Worm (Caenorhabditis elegans): ENCODE results near the gene C08B6.6.

The C08B6.6 gene

DNA sequence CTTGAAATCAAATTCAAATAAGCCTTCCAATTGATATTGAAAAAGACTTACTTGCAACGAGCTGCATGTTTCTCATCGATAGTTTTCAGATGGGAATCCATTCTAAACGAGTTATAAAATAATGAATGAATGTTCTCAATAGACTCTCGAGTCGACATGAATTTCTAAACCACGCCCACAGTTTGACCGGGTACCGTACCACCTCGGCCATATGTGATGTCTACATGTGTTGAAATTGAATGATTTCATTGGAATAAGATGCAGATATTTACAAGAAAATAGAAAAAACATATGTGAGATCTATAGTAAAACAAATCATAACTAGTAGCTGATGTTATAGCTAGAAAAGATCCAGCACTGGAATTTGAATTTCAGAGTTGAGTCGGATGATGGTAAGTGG, 33.0 kb upstream of the C08B6.6 start, which contains the start of gene R04B5.7:
R04B5.7 (minus strand) TSS at position 101 of the 400 bp plus-strand sequence.
- TF ChIP-seq med-1 (GFP tag; optimal IDR thresholded peaks at IDR 0.05; ENCODE audit: insufficient read depth), result no peak
- TF ChIP-seq tab-1 (GFP tag; IDR thresholded peaks at IDR 0.05), result no peak
- no peak for TF ChIP-seq flt-1 (GFP tag; IDR thresholded peaks at IDR 0.05)
- TF ChIP-seq ztf-29 (GFP tag; IDR thresholded peaks at IDR 0.05), result no peak
- no peak for TF ChIP-seq cog-1 (tag; optimal IDR thresholded peaks at IDR 0.05)
- no peak for TF ChIP-seq klf-2 (GFP tag; conservative IDR thresholded peaks at IDR 0.05)
- no peak for TF ChIP-seq T22C8.4 (GFP tag; IDR thresholded peaks at IDR 0.05)
- TF ChIP-seq ref-1 (GFP tag; conservative IDR thresholded peaks at IDR 0.05), result no peak
- TF ChIP-seq ztf-23 (GFP tag; IDR thresholded peaks at IDR 0.05), result no peak

DNA sequence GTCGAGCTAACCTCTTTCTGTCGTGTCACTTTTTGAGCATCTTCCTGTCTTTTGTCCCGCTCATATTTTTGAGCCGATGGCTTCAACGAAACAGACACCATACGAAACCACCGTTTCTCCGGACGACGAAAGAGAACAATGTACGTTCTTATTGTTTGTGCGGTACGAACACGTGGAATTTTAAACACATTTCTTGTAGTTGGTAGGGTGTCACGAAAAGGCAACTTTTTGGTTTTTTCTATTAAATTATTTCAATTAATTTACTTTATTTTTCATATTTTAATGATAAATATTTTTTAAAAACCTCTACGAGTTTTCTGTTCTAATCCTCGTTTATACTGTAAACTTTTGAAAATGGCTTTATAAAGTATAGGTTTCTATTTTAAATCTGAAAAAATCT, 32.3 kb upstream of the C08B6.6 start, which contains the start of gene R04B5.11:
R04B5.11 (minus strand) TSS at position 101 of the 400 bp plus-strand sequence.
- no peak for TF ChIP-seq tab-1 (GFP tag; IDR thresholded peaks at IDR 0.05)
- TF ChIP-seq ref-1 (GFP tag; conservative IDR thresholded peaks at IDR 0.05), result no peak
- TF ChIP-seq flt-1 (GFP tag; IDR thresholded peaks at IDR 0.05), result no peak
- no peak for TF ChIP-seq klf-2 (GFP tag; conservative IDR thresholded peaks at IDR 0.05)
- no peak for TF ChIP-seq ztf-23 (GFP tag; IDR thresholded peaks at IDR 0.05)

DNA sequence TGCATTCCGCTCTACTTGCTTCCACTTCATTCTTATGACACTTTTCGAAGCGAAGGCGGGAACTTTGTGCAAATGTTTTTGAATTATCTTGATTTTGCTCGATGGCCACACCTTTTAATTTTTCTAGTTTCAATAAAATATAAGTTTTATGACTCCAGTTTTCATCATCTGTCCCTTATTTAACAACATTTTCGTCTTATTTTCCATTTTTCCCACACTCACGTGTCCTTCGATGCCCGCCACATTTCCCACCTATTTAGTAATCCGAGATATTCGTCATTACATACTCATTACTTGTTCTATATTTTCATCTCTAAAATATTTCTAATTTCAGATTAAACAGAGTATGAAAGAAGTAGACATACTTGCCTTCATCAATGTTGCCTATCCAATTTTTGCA, 29.1 kb upstream of the C08B6.6 start, which contains the start of gene srd-49:
srd-49 (plus strand) TSS at position 301 of the 400 bp plus-strand sequence.
- TF ChIP-seq T22C8.4 (GFP tag; IDR thresholded peaks at IDR 0.05), result no peak
- TF ChIP-seq ztf-23 (GFP tag; IDR thresholded peaks at IDR 0.05), result no peak
- no peak for TF ChIP-seq ref-1 (GFP tag; conservative IDR thresholded peaks at IDR 0.05)
- no peak for TF ChIP-seq klf-2 (GFP tag; conservative IDR thresholded peaks at IDR 0.05)
- no peak for TF ChIP-seq ztf-29 (GFP tag; IDR thresholded peaks at IDR 0.05)
- TF ChIP-seq med-1 (GFP tag; optimal IDR thresholded peaks at IDR 0.05; ENCODE audit: insufficient read depth), result no peak
- TF ChIP-seq cog-1 (tag; optimal IDR thresholded peaks at IDR 0.05), result no peak
- no peak for TF ChIP-seq flt-1 (GFP tag; IDR thresholded peaks at IDR 0.05)
- TF ChIP-seq tab-1 (GFP tag; IDR thresholded peaks at IDR 0.05), result no peak

DNA sequence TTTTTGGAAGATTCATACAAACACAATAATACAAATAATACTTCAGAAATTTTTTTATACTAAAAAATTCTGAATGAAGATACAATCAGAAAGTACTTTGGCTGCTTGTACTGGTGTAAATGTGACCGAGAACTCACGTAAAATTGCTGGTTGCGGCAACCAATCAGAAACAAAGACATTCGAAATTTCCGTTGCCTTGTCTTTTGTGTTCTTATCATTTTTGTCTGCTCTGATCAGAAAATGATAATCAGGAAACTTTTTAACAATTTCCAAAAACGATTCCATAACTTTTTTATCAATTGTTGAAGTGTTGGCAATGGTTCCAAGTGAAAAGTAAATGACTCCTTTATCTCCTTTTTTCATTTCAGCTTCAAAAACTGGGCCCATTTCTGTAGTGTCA, 26.5 kb upstream of the C08B6.6 start:
- TF ChIP-seq ztf-23 (GFP tag; IDR thresholded peaks at IDR 0.05) (no peak), cog-1 (tag; optimal IDR thresholded peaks at IDR 0.05) (no peak), med-1 (GFP tag; optimal IDR thresholded peaks at IDR 0.05; ENCODE audit: insufficient read depth) (no peak), flt-1 (GFP tag; IDR thresholded peaks at IDR 0.05) (no peak), klf-2 (GFP tag; conservative IDR thresholded peaks at IDR 0.05) (no peak), tab-1 (GFP tag; IDR thresholded peaks at IDR 0.05) (no peak), ref-1 (GFP tag; conservative IDR thresholded peaks at IDR 0.05) (no peak), ztf-29 (GFP tag; IDR thresholded peaks at IDR 0.05) (no peak), T22C8.4 (GFP tag; IDR thresholded peaks at IDR 0.05) (no peak)

DNA sequence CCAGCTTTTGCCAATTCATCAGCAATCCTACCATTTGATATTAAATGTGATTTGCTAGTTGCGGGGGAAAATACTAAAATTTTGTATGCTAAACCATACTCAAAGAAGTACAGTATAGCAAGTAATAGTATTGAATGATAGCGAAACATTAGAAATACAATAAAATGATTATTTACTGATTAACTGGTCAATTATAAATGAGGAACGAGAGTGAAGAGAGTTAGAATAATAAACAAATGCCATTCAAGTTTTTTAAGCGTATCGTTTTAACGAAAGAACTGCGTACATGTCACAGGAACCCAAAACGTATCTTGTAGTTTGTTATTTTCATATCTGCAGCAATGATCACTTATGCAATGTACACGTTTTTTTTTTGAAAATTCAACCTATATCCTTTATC, 25.0 kb upstream of the C08B6.6 start, which contains the start of gene ugt-47:
ugt-47 (minus strand) TSS at position 169 of the 400 bp plus-strand sequence.
- TF ChIP-seq T22C8.4 (GFP tag; IDR thresholded peaks at IDR 0.05) (no peak), ref-1 (GFP tag; conservative IDR thresholded peaks at IDR 0.05) (no peak), flt-1 (GFP tag; IDR thresholded peaks at IDR 0.05) (no peak), ztf-23 (GFP tag; IDR thresholded peaks at IDR 0.05) (no peak), ztf-29 (GFP tag; IDR thresholded peaks at IDR 0.05) (no peak), klf-2 (GFP tag; conservative IDR thresholded peaks at IDR 0.05) (no peak), cog-1 (tag; optimal IDR thresholded peaks at IDR 0.05) (no peak), med-1 (GFP tag; optimal IDR thresholded peaks at IDR 0.05; ENCODE audit: insufficient read depth) (no peak), tab-1 (GFP tag; IDR thresholded peaks at IDR 0.05) (no peak)

DNA sequence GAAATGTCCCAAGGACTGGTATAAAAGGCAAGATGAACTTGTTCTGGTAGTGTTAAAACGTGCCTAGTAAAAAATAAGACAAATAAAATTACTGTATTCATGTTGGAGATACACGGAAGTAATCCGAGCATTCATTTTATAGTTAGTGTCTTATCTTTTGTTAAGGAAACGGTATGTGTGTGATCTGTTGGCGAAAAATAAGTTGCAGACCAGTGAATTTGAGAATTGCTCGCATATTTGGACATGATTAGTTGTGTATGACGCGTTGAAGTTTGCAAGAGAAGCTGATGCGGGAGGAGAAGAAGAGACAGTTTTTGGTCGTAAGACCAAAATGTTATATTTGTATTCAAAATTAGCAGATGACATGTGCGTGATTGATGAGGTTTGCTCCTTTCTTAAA, 21.5 kb upstream of the C08B6.6 start, which contains the start of gene C08B6.14:
C08B6.14 (minus strand) TSS at position 101 of the 400 bp plus-strand sequence.
- TF ChIP-seq cog-1 (tag; optimal IDR thresholded peaks at IDR 0.05), result no peak
- no peak for TF ChIP-seq T22C8.4 (GFP tag; IDR thresholded peaks at IDR 0.05)
- TF ChIP-seq med-1 (GFP tag; optimal IDR thresholded peaks at IDR 0.05; ENCODE audit: insufficient read depth), result no peak
- no peak for TF ChIP-seq tab-1 (GFP tag; IDR thresholded peaks at IDR 0.05)

DNA sequence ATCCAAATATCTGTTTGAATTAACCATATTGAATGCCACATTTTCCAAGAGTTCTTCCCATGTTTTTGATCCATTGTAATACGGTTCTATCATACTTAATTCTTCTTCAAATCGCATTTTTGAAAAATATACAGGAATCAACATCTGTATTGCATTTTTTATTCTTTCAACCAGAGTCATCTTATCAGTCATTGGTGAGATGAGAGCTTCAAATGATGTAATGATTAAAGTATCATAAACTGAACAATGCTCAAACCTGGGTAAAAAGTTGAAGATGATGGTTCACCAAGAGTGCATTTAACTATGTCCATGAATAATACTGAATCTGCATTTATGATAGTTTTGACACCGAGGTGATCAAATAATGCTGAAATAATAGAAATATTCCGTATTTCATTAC, 19.6 kb upstream of the C08B6.6 start:
- no peak for TF ChIP-seq flt-1 (GFP tag; IDR thresholded peaks at IDR 0.05)
- no peak for TF ChIP-seq tab-1 (GFP tag; IDR thresholded peaks at IDR 0.05)
- no peak for TF ChIP-seq ztf-23 (GFP tag; IDR thresholded peaks at IDR 0.05)
- no peak for TF ChIP-seq T22C8.4 (GFP tag; IDR thresholded peaks at IDR 0.05)
- TF ChIP-seq ref-1 (GFP tag; conservative IDR thresholded peaks at IDR 0.05), result no peak
- TF ChIP-seq med-1 (GFP tag; optimal IDR thresholded peaks at IDR 0.05; ENCODE audit: insufficient read depth), result no peak
- no peak for TF ChIP-seq ztf-29 (GFP tag; IDR thresholded peaks at IDR 0.05)
- no peak for TF ChIP-seq klf-2 (GFP tag; conservative IDR thresholded peaks at IDR 0.05)
- no peak for TF ChIP-seq cog-1 (tag; optimal IDR thresholded peaks at IDR 0.05)

DNA sequence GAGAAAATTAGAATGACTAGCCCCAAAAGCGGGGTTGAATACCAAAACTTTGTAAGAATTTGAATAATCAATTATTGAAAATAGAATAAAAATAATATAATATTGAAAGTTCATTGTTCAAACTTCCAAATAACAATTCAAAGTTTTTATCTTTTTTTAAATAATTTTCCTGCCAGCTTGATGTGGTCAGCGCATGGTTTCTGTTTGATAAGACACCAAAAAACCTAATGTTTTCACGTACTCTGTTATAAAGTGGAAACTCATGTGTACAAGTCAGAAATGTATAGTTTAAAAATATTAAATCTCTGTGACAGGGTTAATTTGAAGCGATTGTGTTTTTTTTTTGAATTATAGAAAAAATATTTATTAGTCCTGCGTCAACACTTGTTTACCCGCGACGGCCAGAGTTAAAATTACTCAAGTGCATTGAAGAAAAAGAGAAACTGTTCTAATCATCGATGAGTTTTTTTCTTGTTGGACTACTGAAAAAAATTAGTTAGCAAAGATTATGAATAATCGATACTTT, 18.6 kb upstream of the C08B6.6 start, which contains the start of gene ugt-17:
ugt-17 (minus strand) TSS at position 180 of the 526 bp plus-strand sequence.
- no peak for TF ChIP-seq ref-1 (GFP tag; conservative IDR thresholded peaks at IDR 0.05)
- no peak for TF ChIP-seq tab-1 (GFP tag; IDR thresholded peaks at IDR 0.05)
- TF ChIP-seq ztf-29 (GFP tag; IDR thresholded peaks at IDR 0.05), result no peak
- TF ChIP-seq flt-1 (GFP tag; IDR thresholded peaks at IDR 0.05), result no peak
- no peak for TF ChIP-seq ztf-23 (GFP tag; IDR thresholded peaks at IDR 0.05)
- TF ChIP-seq med-1 (GFP tag; optimal IDR thresholded peaks at IDR 0.05; ENCODE audit: insufficient read depth), result no peak
- no peak for TF ChIP-seq T22C8.4 (GFP tag; IDR thresholded peaks at IDR 0.05)
- no peak for TF ChIP-seq cog-1 (tag; optimal IDR thresholded peaks at IDR 0.05)
- TF ChIP-seq klf-2 (GFP tag; conservative IDR thresholded peaks at IDR 0.05), result no peak

DNA sequence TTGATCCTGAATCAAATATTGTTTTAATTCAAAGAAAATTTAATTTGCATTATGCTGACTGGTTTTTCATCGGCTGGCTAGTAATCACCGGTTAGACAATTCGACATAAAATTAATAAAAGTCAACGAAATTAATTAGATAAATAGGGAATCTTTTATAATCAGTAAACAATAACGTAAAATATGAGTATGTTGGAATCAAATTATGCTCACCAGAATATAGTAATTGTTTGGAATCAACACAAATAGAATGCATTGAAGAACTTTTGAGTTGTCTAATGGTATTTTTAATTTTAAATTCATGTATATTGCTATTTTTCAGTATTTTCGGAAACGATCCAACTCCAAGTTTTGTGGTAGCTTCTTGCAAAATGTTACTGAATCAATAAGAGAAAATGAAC, 18.0 kb upstream of the C08B6.6 start, which contains the start of gene C08B6.2:
C08B6.2 (plus strand) TSS at position 301 of the 400 bp plus-strand sequence.
- no peak for TF ChIP-seq flt-1 (GFP tag; IDR thresholded peaks at IDR 0.05)
- TF ChIP-seq ztf-29 (GFP tag; IDR thresholded peaks at IDR 0.05), result no peak
- TF ChIP-seq ref-1 (GFP tag; conservative IDR thresholded peaks at IDR 0.05), result no peak
- TF ChIP-seq tab-1 (GFP tag; IDR thresholded peaks at IDR 0.05), result no peak

DNA sequence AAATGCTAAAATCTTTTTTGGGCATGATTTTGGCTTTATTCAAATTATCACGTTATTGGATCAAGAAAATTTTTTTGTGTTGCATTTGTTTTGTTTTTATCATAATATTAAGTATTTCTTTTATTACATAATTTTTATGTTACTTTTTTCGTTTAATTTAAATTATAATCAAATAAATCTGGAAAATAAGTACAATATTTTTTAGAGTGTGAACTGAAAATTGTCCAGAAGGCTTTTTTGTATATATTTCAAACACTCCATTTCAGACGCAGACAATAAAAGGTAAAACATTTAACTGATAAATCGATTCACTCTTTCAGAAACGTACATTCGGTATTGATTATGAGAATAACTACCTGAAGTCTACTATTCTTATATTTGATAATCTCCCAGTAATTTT, 16.1 kb upstream of the C08B6.6 start, which contains the start of gene C08B6.11:
C08B6.11 (plus strand) TSS at position 301 of the 400 bp plus-strand sequence.
- TF ChIP-seq T22C8.4 (GFP tag; IDR thresholded peaks at IDR 0.05) (no peak), tab-1 (GFP tag; IDR thresholded peaks at IDR 0.05) (no peak), cog-1 (tag; optimal IDR thresholded peaks at IDR 0.05) (no peak), ref-1 (GFP tag; conservative IDR thresholded peaks at IDR 0.05) (no peak), klf-2 (GFP tag; conservative IDR thresholded peaks at IDR 0.05) (no peak), flt-1 (GFP tag; IDR thresholded peaks at IDR 0.05) (no peak)

Measured in whole organism, midembryonic.